Worm (Caenorhabditis elegans) whole organism, L4 larva: ENCODE data around the gene ceh-33.

Experiments
- D1046.2 ChIP-seq: fragments of 200-800 bp; sonication (Bioruptor generic); IDR thresholded peaks from 2 replicates; pipeline ENCODE4 v1.3.6; 2022; ENCODE audit warnings: missing genetic modification characterization, missing compliant biosample characterization
- F26F4.8 ChIP-seq: fragments of 200-800 bp; sonication (Bioruptor generic); conservative IDR thresholded peaks from 2 replicates; pipeline ENCODE4 v1.3.6; 2022; ENCODE audit warnings: missing genetic modification characterization, missing compliant biosample characterization
- T26A8.4 ChIP-seq: fragments of 200-800 bp; sonication (Bioruptor generic); IDR thresholded peaks from 2 replicates; pipeline ENCODE4 v1.3.6; 2022; ENCODE audit warnings: missing genetic modification characterization, missing compliant biosample characterization
- Y105C5A.15 ChIP-seq: fragments of 200-800 bp; sonication (Bioruptor generic); IDR thresholded peaks from 2 replicates; pipeline ENCODE4 v1.3.6; 2022; ENCODE audit warnings: missing genetic modification characterization, missing compliant biosample characterization
- Y5F2A.4 ChIP-seq: fragments of 200-800 bp; sonication (Bioruptor generic); optimal IDR thresholded peaks from 2 replicates; lab custom pipeline; 2018; ENCODE audit warnings: mild to moderate bottlenecking, missing genetic modification characterization, missing compliant biosample characterization
- Y75B8A.6 ChIP-seq: fragments of 200-800 bp; sonication (Bioruptor generic); IDR thresholded peaks from 2 replicates; pipeline ENCODE4 v1.3.6; 2022; ENCODE audit warnings: missing genetic modification reagents, missing genetic modification characterization, missing compliant biosample characterization
- ZK337.2 ChIP-seq: fragments of 200-800 bp; sonication (Bioruptor generic); IDR thresholded peaks from 2 replicates; pipeline ENCODE4 v1.3.6; 2022; ENCODE audit warnings: missing genetic modification reagents, missing genetic modification characterization, missing compliant biosample characterization
- aha-1 ChIP-seq: fragments of 150-350 bp; peaks from one replicate; lab custom pipeline; 2014; ENCODE audit warnings: missing biosample characterization, missing genetic modification characterization
- attf-4 ChIP-seq: sonication (generic microtip); optimal IDR thresholded peaks from 3 replicates; lab custom pipeline; 2017; ENCODE audit warnings: missing biosample characterization, missing genetic modification characterization
- ceh-32 ChIP-seq: sonication (generic microtip); optimal IDR thresholded peaks from 2 replicates; lab custom pipeline; 2016; ENCODE audit warnings: mild to moderate bottlenecking, missing genetic modification characterization, missing compliant biosample characterization; ENCODE audit not compliant: poor library complexity
- cey-2 ChIP-seq: sonication (generic microtip); optimal IDR thresholded peaks from 3 replicates; lab custom pipeline; 2017; ENCODE audit warnings: missing genetic modification characterization, mild to moderate bottlenecking, missing compliant biosample characterization, antibody characterized with exemption, borderline replicate concordance; ENCODE audit not compliant: insufficient read depth
- daf-12 ChIP-seq: fragments of 150-350 bp; optimal IDR thresholded peaks from 2 replicates; lab custom pipeline; 2014; ENCODE audit warnings: missing biosample characterization, missing genetic modification reagents, missing genetic modification characterization
- daf-16 ChIP-seq, 3 experiments: sonication (generic microtip); optimal IDR thresholded peaks; 2 replicates each; lab custom pipeline; 2016 to 2017; ENCODE audit warnings: missing genetic modification characterization in 3 of 3, missing genetic modification reagents in 3 of 3, mild to moderate bottlenecking in 2 of 3, missing compliant biosample characterization in 2 of 3, missing biosample characterization in 1 of 3, moderate library complexity in 1 of 3
- daf-19 ChIP-seq: fragments of 200-800 bp; sonication (Bioruptor generic); conservative IDR thresholded peaks from 2 replicates; pipeline ENCODE4 v1.3.6; 2022; ENCODE audit warnings: missing genetic modification characterization, missing compliant biosample characterization
- daf-8 ChIP-seq: fragments of 200-800 bp; sonication (Bioruptor generic); IDR thresholded peaks from 2 replicates; pipeline ENCODE4 v1.3.6; 2022; ENCODE audit warnings: missing genetic modification characterization, missing compliant biosample characterization
- dmd-9 ChIP-seq: fragments of 200-800 bp; sonication (Bioruptor generic); IDR thresholded peaks from 2 replicates; pipeline ENCODE4 v1.3.6; 2022; ENCODE audit warnings: missing genetic modification reagents, missing genetic modification characterization, missing compliant biosample characterization
- dve-1 ChIP-seq: sonication (generic microtip); optimal IDR thresholded peaks from 2 replicates; lab custom pipeline; 2017; ENCODE audit warnings: antibody characterized with exemption, mild to moderate bottlenecking, missing genetic modification characterization, missing compliant biosample characterization; ENCODE audit not compliant: insufficient read depth
- egl-27 ChIP-seq: sonication (generic microtip); optimal IDR thresholded peaks from 3 replicates; lab custom pipeline; 2017; ENCODE audit warnings: missing biosample characterization, missing genetic modification reagents, missing genetic modification characterization
- hif-1 ChIP-seq, 2 experiments: sonication (generic microtip); optimal IDR thresholded peaks; 2 replicates each; lab custom pipeline; 2016 to 2017; ENCODE audit warnings: missing compliant biosample characterization in 2 of 2, missing genetic modification characterization in 2 of 2, missing genetic modification reagents in 2 of 2, missing genotype in 2 of 2, mild to moderate bottlenecking in 1 of 2
- hlh-11 ChIP-seq: fragments of 200-800 bp; sonication (Bioruptor generic); optimal IDR thresholded peaks from 2 replicates; lab custom pipeline; 2018; ENCODE audit warnings: mild to moderate bottlenecking, missing genetic modification characterization, missing compliant biosample characterization
- hlh-30 ChIP-seq: sonication (generic microtip); optimal IDR thresholded peaks from 2 replicates; lab custom pipeline; 2017; ENCODE audit warnings: antibody characterized with exemption, mild to moderate bottlenecking, missing genetic modification characterization, missing compliant biosample characterization; ENCODE audit not compliant: insufficient read depth
- hmg-1.1 ChIP-seq: fragments of 200-800 bp; sonication (Bioruptor generic); IDR thresholded peaks from 2 replicates; pipeline ENCODE4 v1.3.6; 2022; ENCODE audit warnings: missing genetic modification reagents, missing genetic modification characterization, missing compliant biosample characterization
- lin-15B ChIP-seq: fragments of 150-350 bp; sonication (generic microtip); optimal IDR thresholded peaks from 3 replicates; lab custom pipeline; 2014; ENCODE audit warnings: missing biosample characterization, missing genetic modification characterization
- lin-29 ChIP-seq: fragments of 200-800 bp; sonication (Bioruptor generic); IDR thresholded peaks from 2 replicates; pipeline ENCODE4 v1.3.6; 2022; ENCODE audit warnings: missing genetic modification reagents, missing genetic modification characterization, missing compliant biosample characterization
- lin-39 ChIP-seq: fragments of 150-350 bp; optimal IDR thresholded peaks from 2 replicates; lab custom pipeline; 2014; ENCODE audit warnings: missing biosample characterization, missing genetic modification reagents, missing genetic modification characterization
- lir-3 ChIP-seq: sonication (generic microtip); optimal IDR thresholded peaks from 2 replicates; lab custom pipeline; 2016; ENCODE audit warnings: mild to moderate bottlenecking, missing genetic modification characterization, missing compliant biosample characterization
- madf-5 ChIP-seq, 2 experiments: fragments of 200-800 bp; sonication (Bioruptor generic); IDR thresholded peaks; 2 replicates each; pipeline ENCODE4 v1.3.6; 2022; ENCODE audit warnings: missing compliant biosample characterization in 2 of 2, missing genetic modification characterization in 2 of 2
- madf-9 ChIP-seq: fragments of 200-800 bp; sonication (Bioruptor generic); conservative IDR thresholded peaks from 2 replicates; pipeline ENCODE4 v1.3.6; 2022; ENCODE audit warnings: missing genetic modification reagents, missing genetic modification characterization, missing compliant biosample characterization
- mxl-3 ChIP-seq: fragments of 200-800 bp; sonication (Bioruptor generic); optimal IDR thresholded peaks from 2 replicates; lab custom pipeline; 2018; ENCODE audit warnings: mild to moderate bottlenecking, missing genetic modification characterization, missing compliant biosample characterization
- nhr-11 ChIP-seq: fragments of 150-350 bp; optimal IDR thresholded peaks from 2 replicates; lab custom pipeline; 2014; ENCODE audit warnings: missing biosample characterization, missing genetic modification characterization
- nhr-237 ChIP-seq: sonication (generic microtip); optimal IDR thresholded peaks from 2 replicates; lab custom pipeline; 2017; ENCODE audit warnings: missing biosample characterization, missing genetic modification characterization
- nhr-41 ChIP-seq: fragments of 200-800 bp; sonication (Bioruptor generic); IDR thresholded peaks from 2 replicates; pipeline ENCODE4 v1.3.6; 2022; ENCODE audit warnings: missing genetic modification reagents, missing genetic modification characterization, missing compliant biosample characterization
- nhr-48 ChIP-seq: sonication (generic microtip); optimal IDR thresholded peaks from 2 replicates; lab custom pipeline; 2016; ENCODE audit warnings: mild to moderate bottlenecking, missing genetic modification characterization, missing compliant biosample characterization
- skn-1 ChIP-seq: fragments of 150-350 bp; optimal IDR thresholded peaks from 2 replicates; lab custom pipeline; 2014; ENCODE audit warnings: missing biosample characterization, missing genetic modification characterization
- snpc-1.2 ChIP-seq: fragments of 200-800 bp; sonication (Bioruptor generic); IDR thresholded peaks from 2 replicates; pipeline ENCODE4 v1.3.6; 2022; ENCODE audit warnings: missing genetic modification reagents, missing genetic modification characterization, missing compliant biosample characterization
- spr-1 ChIP-seq: sonication (generic microtip); optimal IDR thresholded peaks from 2 replicates; lab custom pipeline; 2016; ENCODE audit warnings: mild to moderate bottlenecking, missing genetic modification characterization, missing compliant biosample characterization
- tag-97 ChIP-seq: fragments of 200-800 bp; sonication (Bioruptor generic); IDR thresholded peaks from 2 replicates; pipeline ENCODE4 v1.3.6; 2022; ENCODE audit warnings: missing genetic modification characterization, missing compliant biosample characterization
- tra-1 ChIP-seq: fragments of 200-800 bp; sonication (Bioruptor generic); IDR thresholded peaks from 2 replicates; pipeline ENCODE4 v1.3.6; 2022; ENCODE audit warnings: missing genetic modification reagents, missing genetic modification characterization, missing compliant biosample characterization
- unc-39 ChIP-seq: sonication (generic microtip); optimal IDR thresholded peaks from 2 replicates; lab custom pipeline; 2017; ENCODE audit warnings: missing biosample characterization, missing genetic modification characterization
- vab-7 ChIP-seq: fragments of 200-800 bp; sonication (Bioruptor generic); IDR thresholded peaks from 2 replicates; pipeline ENCODE4 v1.3.6; 2022; ENCODE audit warnings: missing genetic modification reagents, missing genetic modification characterization, missing compliant biosample characterization
- zag-1 ChIP-seq: fragments of 150-350 bp; optimal IDR thresholded peaks from 2 replicates; lab custom pipeline; 2014; ENCODE audit warnings: missing biosample characterization, missing genetic modification characterization
- zip-11 ChIP-seq: fragments of 200-800 bp; sonication (Bioruptor generic); IDR thresholded peaks from 2 replicates; pipeline ENCODE4 v1.3.6; 2022; ENCODE audit warnings: missing genetic modification characterization, missing compliant biosample characterization

The ceh-33 gene

DNA sequence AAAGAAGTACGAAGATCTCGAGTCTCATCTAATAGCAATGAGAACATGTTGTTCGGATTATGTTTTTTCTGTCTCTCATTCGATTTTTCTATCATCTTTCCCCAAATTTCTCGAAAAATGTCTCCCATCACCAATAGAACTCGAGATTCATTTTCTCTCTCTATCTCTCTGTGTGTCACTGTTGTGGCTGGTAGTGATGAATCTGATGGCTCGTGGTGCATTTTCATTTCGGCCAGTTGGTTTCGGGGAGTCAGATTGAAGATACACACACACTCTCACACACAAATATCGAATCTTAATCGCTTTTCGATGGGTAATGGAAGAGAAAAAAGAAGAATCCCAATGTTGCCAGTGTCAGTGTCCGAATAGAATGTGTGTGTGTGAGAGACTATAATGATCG, 28.5 kb downstream of the ceh-33 start:
- TF ChIP-seq dve-1 (tag; lab: Kevin White, UChicago): no peak
- TF ChIP-seq aha-1: peak; percentile 79
- peak; percentile 48 for TF ChIP-seq hlh-11 (tag; lab: Kevin White, UChicago)
- no peak for TF ChIP-seq ceh-32
- no peak for TF ChIP-seq F26F4.8 (GFP tag; lab: Robert Waterston, UW)
- TF ChIP-seq lin-39: no peak
- peak in 1 of 2 experiments; percentile 67 for TF ChIP-seq daf-16 (GFP tag; optimal IDR thresholded peaks at IDR 0.05; lab: Kevin White, UChicago)
- TF ChIP-seq daf-16 (tag; optimal IDR thresholded peaks at IDR 0.05; lab: Kevin White, UChicago): no peak
- no peak for TF ChIP-seq madf-5 (GFP tag; IDR thresholded peaks at IDR 0.05; lab: Robert Waterston, UW)
- TF ChIP-seq zag-1 (tag; lab: Kevin White, UChicago): no peak
- no peak for TF ChIP-seq madf-9
- TF ChIP-seq Y5F2A.4 (GFP tag; lab: Kevin White, UChicago): no peak
- no peak for TF ChIP-seq Y105C5A.15 (GFP tag; lab: Robert Waterston, UW)
- no peak for TF ChIP-seq zip-11 (GFP tag; lab: Robert Waterston, UW)
- peak; percentile 24 for TF ChIP-seq hlh-30 (tag; lab: Kevin White, UChicago)
- no peak for TF ChIP-seq lin-15B
- no peak for TF ChIP-seq spr-1 (tag; lab: Kevin White, UChicago)
- no peak for TF ChIP-seq snpc-1.2 (GFP tag; lab: Robert Waterston, UW)
- TF ChIP-seq hif-1 (tag; optimal IDR thresholded peaks at IDR 0.05; lab: Kevin White, UChicago): peak in 1 of 2 experiments; percentile 44
- no peak for TF ChIP-seq dmd-9
- peak; percentile 72 for TF ChIP-seq nhr-11 (tag; lab: Kevin White, UChicago)
- no peak for TF ChIP-seq hmg-1.1 (GFP tag; lab: Robert Waterston, UW)
- TF ChIP-seq ZK337.2: no peak
- no peak for TF ChIP-seq nhr-41
- no peak for TF ChIP-seq mxl-3 (GFP tag; lab: Kevin White, UChicago)
- no peak for TF ChIP-seq nhr-48
- no peak for TF ChIP-seq cey-2 (tag; lab: Kevin White, UChicago)
- no peak for TF ChIP-seq daf-12 (tag; lab: Kevin White, UChicago)
- no peak for TF ChIP-seq skn-1 (tag; lab: Kevin White, UChicago)
- TF ChIP-seq tag-97 (GFP tag; lab: Robert Waterston, UW): no peak
- TF ChIP-seq unc-39 (tag; lab: Kevin White, UChicago): no peak
- no peak for TF ChIP-seq tra-1
- TF ChIP-seq D1046.2 (GFP tag; lab: Robert Waterston, UW): no peak
- TF ChIP-seq T26A8.4 (GFP tag; lab: Robert Waterston, UW): no peak

DNA sequence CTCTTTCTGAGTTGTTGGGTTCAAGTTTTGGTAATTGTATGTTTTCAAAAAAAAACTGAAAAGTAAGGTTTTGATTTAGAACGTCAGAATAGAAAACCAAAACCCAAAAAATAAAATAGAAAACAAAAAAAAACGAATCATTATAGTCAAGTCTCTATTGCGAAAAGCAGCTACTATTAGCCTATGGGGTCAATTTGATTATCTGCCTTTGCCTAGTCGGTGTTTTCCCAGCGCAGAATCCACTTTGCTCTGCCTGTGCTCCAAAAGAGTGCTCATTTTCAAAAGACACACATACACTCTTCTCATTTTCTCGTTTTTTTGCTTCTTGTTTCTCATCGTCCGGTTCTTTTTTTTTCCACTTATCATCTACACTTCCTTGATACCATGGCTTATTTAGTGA, 35.8 kb downstream of the ceh-33 start:
- TF ChIP-seq egl-27 (tag; lab: Kevin White, UChicago) (no peak), Y75B8A.6 (GFP tag; lab: Robert Waterston, UW) (no peak), lir-3 (no peak), hmg-1.1 (GFP tag; lab: Robert Waterston, UW) (no peak), nhr-237 (tag; lab: Kevin White, UChicago) (no peak), madf-9 (no peak), daf-16 (GFP tag; optimal IDR thresholded peaks at IDR 0.05; lab: Kevin White, UChicago) (no peak), daf-16 (tag; optimal IDR thresholded peaks at IDR 0.05; lab: Kevin White, UChicago) (no peak), dmd-9 (no peak), tra-1 (no peak), nhr-11 (tag; lab: Kevin White, UChicago) (no peak), daf-8 (GFP tag; lab: Robert Waterston, UW) (no peak), hlh-11 (tag; lab: Kevin White, UChicago) (no peak), madf-5 (GFP tag; IDR thresholded peaks at IDR 0.05; lab: Robert Waterston, UW) (no peak), vab-7 (GFP tag; lab: Robert Waterston, UW) (no peak), attf-4 (tag; lab: Kevin White, UChicago) (no peak), mxl-3 (GFP tag; lab: Kevin White, UChicago) (no peak), daf-19 (no peak), lin-29 (GFP tag; lab: Robert Waterston, UW) (no peak), skn-1 (tag; lab: Kevin White, UChicago) (no peak), Y105C5A.15 (GFP tag; lab: Robert Waterston, UW) (no peak)
